Fruit fly (Drosophila melanogaster) ovary, adult (tissue): ENCODE results near the gene Fum1.

ENCODE experiments used
- CG17801 ChIP-seq: fragments of 200-800 bp; optimal IDR thresholded peaks from 2 replicates; lab custom pipeline; 2019; ENCODE audit warnings: missing biosample characterization, mild to moderate bottlenecking, missing genetic modification characterization, moderate library complexity; ENCODE audit not compliant: partially characterized antibody

The Fum1 gene

DNA sequence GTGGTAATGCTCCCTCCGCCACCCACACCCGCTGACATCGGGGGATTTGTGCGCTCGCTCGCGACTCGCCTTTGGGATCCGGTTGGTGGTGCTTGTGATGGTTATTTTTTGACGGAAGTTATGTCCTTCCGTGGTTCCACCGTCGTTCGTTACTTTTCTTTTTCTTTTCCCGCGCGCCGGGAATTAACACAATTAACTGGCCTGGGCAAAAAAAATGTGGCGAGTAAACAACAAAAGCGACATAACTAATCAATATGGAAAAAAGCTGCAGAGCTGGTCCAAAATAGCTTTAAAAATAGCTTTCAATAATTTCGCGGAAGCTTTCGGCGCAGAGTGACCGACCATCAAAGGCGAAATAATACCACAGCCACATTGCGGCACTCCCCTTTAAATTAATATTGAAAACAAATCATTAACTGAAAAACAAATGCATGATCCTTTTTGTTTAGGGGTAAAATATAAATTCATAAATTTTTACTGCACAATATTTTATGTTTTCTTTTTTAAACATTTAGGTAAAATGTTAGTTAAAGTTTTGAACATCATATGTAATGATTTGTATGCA is 20.1 kb downstream of the Fum1 start, which contains the start of gene CG14440:
TSS of gene CG14440 (minus strand) at position 320 of the 565 bp plus-strand sequence.
- TF ChIP-seq CG17801 (GFP tag; lab: Kevin White, UChicago), result peak; percentile 24

DNA sequence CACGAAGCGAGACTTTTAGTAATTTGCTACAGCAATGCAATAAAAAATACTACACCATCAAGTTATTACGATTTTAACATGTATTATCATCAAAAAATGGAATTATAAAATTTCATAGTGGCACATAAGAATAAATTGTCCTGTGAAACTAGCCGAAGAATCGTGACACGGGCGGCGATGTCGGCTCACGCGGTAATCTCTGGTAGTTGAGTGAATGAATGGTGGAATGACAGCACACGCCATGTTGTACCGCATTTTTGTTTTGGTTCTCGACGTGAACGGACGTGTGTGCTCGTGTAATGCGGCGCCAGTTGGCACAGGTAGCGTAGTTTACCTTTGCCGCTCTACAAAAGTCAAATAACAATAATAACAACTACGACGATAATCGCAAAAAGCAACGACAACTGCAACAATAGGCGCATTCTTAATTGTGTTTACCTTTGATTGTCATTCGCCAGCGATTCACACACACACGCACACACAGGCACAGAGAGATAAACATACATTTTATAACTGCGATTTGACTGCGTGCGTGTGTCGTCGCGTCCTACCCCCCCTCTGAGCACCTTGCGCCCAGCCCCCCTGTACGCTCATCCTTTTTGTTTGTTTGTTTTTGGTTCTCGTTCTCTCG is 21.1 kb downstream of the Fum1 start, which contains the start of gene CG14441:
TSS of gene CG14441 (plus strand) at position 254 of the 631 bp plus-strand sequence.
- TF ChIP-seq CG17801 (GFP tag; lab: Kevin White, UChicago), result peak; percentile 87

DNA sequence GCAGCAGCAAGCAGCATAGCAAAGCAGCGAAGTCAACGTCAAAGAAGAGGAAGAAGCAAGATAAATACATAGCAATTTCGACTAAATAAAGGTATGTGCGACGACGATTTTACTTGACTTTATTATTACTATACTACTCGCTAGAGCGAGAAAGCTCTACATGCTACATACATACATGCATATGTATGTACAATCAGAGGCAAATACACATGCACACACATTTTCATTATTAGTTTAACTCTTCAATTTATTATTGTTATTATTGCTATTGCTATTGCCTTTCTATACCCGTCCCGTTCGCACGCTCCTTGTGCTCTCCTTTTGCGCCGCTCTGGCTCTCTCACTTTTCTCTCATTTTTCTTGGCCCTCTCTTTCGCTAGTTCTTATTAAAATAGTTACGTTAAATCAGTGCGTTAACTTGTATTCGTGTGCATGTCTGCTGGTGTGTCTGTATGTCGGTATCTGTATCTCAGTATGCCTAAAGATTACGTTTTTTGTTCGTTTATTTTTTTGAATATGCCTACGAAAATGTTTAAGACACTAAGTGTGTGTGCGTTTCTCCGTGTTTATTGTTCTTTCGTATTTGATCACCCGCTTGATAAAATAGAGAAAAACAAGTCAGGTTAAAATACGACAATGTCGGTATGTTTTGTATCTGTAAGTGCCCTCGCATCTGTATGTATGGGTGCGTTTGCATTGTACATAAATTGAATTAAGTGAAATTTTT is 22.2 kb downstream of the Fum1 start:
- TF ChIP-seq CG17801 (GFP tag; lab: Kevin White, UChicago), result peak; percentile 16

DNA sequence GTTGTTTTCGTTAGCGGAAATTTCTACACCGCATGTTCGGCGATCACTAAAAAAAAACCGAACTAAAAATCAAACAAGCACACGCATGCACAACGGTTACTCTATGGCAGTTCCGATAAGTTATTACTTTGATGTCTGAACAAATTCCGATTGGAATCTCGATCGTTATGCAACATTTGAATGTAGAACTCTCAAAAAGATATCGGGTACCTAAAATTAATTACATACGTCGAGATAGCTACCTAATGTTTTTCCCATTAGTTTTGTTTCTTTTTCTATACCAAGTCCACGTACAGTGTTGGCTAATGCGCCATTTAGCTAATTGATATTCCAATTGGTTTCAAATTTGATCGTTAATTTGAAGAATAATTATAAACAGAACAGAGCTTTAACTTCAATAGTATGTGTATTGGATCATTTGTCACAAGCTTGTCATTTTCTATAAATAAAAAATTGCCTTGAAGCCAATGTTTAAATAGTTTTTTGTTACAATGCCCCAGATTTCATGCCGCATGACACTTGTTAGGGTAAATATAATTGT is 22.8 kb downstream of the Fum1 start:
- no peak for TF ChIP-seq CG17801 (GFP tag; lab: Kevin White, UChicago)

DNA sequence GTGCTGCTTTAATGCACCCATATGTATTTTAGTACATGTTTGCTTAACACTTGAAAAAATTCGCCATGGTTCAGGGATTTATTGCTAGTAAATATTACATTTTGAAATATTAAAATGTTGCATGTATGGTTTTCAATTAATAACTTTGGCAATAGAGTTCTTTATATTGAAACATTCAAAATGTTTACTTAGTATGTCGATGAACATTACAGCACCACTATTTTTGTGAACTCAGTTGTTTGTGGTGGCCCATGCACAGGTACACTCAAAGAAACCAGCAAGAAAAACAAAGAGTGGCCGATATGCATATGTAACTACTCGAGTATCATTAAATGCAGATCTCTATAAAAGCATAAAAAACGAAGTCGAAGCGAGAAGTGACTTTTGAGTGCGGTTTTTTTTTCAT is 23.8 kb downstream of the Fum1 start:
- TF ChIP-seq CG17801 (GFP tag; lab: Kevin White, UChicago), result peak; percentile 46

DNA sequence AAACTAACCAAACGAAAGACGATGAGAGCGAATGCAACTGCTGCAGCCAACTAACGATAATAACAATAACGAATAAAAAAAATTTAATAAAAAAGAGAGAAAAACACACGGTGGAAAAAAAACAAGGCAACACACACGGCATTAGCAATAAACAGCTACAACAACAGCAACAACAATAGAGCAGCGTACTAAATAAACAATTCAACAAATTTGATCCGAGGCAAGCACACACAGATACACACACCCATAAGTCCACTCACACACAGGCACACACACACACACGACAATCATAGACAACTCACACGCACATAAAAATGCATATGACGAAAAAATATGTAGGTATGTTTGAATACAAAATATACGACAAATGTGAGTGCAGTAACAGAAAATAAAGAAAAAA is 24.4 kb downstream of the Fum1 start:
- no peak for TF ChIP-seq CG17801 (GFP tag; lab: Kevin White, UChicago)

DNA sequence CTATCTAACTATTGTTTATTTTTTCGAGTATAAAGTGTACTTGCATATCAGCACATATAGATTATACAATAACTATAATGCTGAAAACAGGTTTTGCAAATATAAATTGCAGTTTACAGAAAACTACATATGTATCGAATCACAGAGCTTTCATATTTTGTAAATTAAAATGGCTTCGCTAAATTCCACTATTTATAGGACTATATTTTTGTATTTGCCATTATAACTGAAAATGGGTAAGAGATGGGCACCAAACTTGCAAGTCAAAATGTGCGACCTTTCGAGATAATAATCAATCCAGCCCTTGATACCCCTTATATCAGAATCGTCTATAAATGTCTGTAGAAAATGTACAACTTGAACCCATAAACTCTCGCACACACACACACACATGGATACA is 25.0 kb downstream of the Fum1 start:
- no peak for TF ChIP-seq CG17801 (GFP tag; lab: Kevin White, UChicago)

DNA sequence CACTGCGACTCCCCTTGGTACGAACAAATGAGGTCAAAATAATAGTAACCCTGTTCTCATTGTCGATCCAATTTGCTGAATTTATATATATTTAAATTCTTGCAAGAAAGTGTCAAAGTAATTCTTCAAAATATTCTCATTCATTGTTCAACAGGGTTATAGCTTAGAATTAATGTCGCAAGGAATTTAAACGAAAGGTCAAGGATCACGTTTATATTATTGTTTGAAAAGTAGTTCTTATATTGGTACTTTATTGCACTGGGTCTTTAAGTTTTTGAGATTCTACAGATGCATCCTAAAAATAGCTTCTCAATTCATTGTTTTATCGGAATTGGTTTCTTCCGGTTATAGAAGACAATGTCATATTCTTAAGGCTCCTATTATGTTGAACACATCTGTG is 25.7 kb downstream of the Fum1 start:
- no peak for TF ChIP-seq CG17801 (GFP tag; lab: Kevin White, UChicago)

DNA sequence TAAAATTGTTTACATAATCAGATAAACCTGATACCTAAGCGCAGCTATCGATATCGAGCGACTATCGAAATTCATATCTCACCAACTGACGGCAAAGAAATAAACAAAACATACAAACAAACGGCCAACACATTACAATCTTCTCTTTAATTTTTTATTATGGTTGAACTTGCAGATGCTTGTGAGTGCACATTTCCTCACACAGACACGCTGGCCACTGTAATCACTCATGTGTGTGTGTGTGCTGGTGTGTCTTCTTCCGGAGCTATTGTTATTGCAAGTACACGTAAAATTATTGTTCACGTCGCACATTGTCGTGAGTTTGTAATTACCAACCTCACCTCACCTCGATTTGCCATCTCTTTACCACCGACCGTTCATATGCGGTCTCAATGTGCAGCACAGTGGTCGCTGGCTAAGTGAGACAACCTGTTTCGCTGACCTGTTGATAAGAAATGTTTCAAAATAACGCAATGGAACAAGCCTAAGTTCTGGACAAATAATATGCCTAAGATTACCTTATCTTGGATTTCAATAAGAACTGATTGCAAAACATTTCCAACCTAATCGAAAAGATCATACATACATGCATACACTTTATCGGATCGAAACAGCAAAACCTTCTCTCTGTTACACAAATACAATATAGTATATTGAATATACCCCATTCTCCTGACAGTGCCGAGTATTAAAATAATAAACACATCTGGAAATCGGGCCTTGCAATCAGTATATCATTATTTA is 27.0 kb downstream of the Fum1 start:
- no peak for TF ChIP-seq CG17801 (GFP tag; lab: Kevin White, UChicago)

DNA sequence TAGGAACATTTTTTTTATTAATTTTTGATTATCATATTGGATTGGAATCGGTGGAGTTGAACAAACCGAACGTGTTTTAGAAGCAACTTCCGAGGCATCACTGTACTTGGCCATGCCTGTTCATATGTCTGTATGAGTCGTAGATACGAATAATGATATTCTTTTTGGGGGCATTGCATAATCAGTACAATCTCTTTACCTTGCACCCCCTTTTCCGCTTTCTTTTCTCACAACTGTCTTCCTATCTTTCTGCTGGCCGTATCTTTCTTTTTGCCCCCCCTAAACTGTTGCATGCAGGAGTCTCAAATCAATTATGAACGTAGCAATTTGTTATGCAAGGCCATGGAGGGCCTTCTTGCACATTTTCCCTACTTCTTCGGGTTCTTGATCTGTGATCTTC is 27.7 kb downstream of the Fum1 start:
- TF ChIP-seq CG17801 (GFP tag; lab: Kevin White, UChicago), result no peak

DNA sequence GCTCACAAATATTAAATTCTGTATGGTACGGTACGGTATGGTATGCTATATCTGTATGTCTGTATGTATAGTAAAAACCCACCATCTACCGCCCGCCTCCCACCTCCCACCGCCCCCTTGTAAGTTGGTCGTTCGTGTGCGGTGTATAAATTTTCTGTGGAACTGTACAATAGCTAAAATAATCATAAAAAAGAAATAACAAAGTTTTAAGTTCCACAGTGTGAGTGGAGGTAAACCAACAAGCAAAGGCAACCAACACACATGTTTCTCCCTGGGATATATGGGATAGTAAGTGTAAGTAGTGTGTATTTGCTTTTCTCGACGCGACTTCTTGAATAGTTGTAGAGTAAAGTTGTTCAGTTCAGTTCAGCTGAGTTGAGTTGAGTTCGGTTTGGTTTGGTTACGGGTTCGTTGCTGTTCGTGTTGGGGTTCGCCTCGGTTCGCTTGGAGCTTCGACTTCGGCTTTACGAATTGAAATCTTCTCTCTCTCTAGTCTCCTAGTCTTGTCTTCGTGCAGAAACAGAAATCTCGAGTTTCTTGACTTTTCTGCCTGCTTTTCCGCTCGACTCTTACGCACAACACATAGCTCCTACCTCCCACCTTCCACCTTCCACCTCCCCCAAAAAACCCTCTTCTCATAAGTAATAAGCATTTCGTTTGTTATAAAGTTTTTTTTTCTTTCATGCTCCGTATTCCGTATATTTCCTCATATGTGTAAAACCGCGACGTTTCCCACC is 28.5 kb downstream of the Fum1 start:
- TF ChIP-seq CG17801 (GFP tag; lab: Kevin White, UChicago), result no peak

DNA sequence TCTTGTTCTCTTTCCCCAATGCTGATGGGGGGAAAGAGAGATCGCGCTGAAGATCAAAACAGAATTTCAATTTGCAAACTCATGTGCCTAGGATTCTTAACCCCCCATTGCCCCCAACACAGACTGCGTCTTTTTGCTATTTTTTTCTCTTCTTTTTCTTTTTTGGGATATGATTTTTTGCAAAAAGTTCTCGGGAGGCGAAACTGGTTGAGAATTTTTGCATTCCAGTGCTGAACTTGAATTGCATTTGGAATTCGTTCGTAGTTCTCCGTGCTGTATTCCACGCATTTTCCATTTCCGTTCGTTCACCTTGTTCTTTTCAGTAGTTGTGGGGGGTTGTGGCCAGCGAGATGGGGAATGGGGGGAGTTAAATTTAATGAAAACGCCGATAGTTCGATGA is 29.9 kb downstream of the Fum1 start:
- no peak for TF ChIP-seq CG17801 (GFP tag; lab: Kevin White, UChicago)

DNA sequence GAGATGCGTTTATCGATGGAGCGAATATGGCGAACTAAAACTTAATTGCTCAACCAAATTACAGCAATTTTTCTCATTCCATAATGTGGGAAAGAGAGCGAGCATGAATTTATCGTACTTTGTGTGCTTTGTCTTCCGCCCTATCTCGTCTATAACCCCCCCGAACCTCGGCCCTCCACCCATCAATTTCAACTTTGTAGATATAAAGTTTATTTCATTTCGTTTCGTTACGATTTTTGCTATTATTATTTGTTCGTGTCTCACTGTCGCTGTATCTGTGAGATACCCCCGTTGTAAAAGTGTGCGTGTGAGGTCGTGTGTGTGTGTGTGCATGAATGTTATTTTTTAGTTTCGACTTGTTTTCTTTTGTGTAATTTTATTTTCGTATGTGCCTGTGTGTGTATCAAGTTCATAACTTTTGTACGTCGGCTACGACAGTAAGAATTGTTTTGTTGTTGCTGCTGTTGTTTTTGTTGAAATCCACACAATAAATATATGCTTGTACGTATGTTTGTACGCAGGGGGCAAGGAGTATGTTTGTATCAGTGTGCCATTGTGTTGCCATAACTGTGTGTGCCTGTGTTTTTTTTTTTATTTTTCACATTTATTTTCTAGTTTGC is 30.5 kb downstream of the Fum1 start:
- TF ChIP-seq CG17801 (GFP tag; lab: Kevin White, UChicago), result no peak
